Worm (Caenorhabditis elegans): ENCODE data around the gene ZK757.10.

- TF ChIP-seq T22C8.4 (GFP tag; IDR thresholded peaks at IDR 0.05): no peak
- no peak for TF ChIP-seq ref-1 (GFP tag; conservative IDR thresholded peaks at IDR 0.05)
- TF ChIP-seq tab-1 (GFP tag; IDR thresholded peaks at IDR 0.05): no peak
- TF ChIP-seq med-1 (GFP tag; optimal IDR thresholded peaks at IDR 0.05; ENCODE audit: insufficient read depth): no peak
- no peak for TF ChIP-seq cog-1 (tag; optimal IDR thresholded peaks at IDR 0.05)
- no peak for TF ChIP-seq flt-1 (GFP tag; IDR thresholded peaks at IDR 0.05)
These were observed 1.8 kb downstream of the ZK757.10 start, which contains the start of gene ZK757.2 for ce11 chrIII:9878828-9879227.
